Worm (Caenorhabditis elegans) whole organism, mixed stage, embryonic: ENCODE data around the gene spe-26.

Experiments used
- ceh-39 ChIP-seq: fragments of 150-350 bp; optimal IDR thresholded peaks from 2 replicates; lab custom pipeline; 2014; ENCODE audit warnings: missing biosample characterization, missing genetic modification characterization
- ces-1 ChIP-seq: fragments of 150-350 bp; optimal IDR thresholded peaks from 2 replicates; lab custom pipeline; 2014; ENCODE audit warnings: missing biosample characterization, missing genetic modification reagents, missing genetic modification characterization
- pha-4 ChIP-seq: fragments of 150-350 bp; optimal IDR thresholded peaks from 2 replicates; lab custom pipeline; 2018; ENCODE audit warnings: missing biosample characterization, missing genetic modification reagents, missing genetic modification characterization
- snpc-4 ChIP-seq: fragments of 150-350 bp; optimal IDR thresholded peaks from 2 replicates; lab custom pipeline; 2014; ENCODE audit warnings: missing biosample characterization, missing genetic modification characterization

- TF ChIP-seq ceh-39 (tag; lab: Kevin White, UChicago) (no peak), ces-1 (GFP tag; lab: Kevin White, UChicago) (no peak), pha-4 (tag; lab: Kevin White, UChicago) (no peak), snpc-4 (tag; lab: Kevin White, UChicago) (no peak)
Measured at ce11 chrIV:10419896-10420295, 28.2 kb upstream of the spe-26 start.
